Worm (Caenorhabditis elegans) whole organism, L1 larva: ENCODE measurements around the gene cyp-33C5.

Source experiments
- aly-2 ChIP-seq: fragments of 150-350 bp; optimal IDR thresholded peaks from 2 replicates; lab custom pipeline; 2014; ENCODE audit warnings: missing biosample characterization, missing genetic modification characterization
- ceh-8 ChIP-seq: fragments of 200-800 bp; sonication (Bioruptor generic); optimal IDR thresholded peaks from 2 replicates; lab custom pipeline; 2018; ENCODE audit warnings: mild to moderate bottlenecking, missing genetic modification characterization, moderate library complexity, missing compliant biosample characterization
- ceh-82 ChIP-seq, 3 experiments: fragments of 150-350 bp in 1 of 3; sonication (generic microtip) in 2 of 3; optimal IDR thresholded peaks; 2 replicates each; lab custom pipeline; 2014 to 2017; ENCODE audit warnings: missing biosample characterization in 3 of 3, missing genetic modification characterization in 3 of 3
- egl-27 ChIP-seq, 2 experiments: fragments of 150-350 bp in 1 of 2; sonication (generic microtip); optimal IDR thresholded peaks; 3 replicates each; lab custom pipeline; 2017 to 2018; ENCODE audit warnings: missing biosample characterization in 2 of 2, missing genetic modification characterization in 2 of 2, missing genetic modification reagents in 2 of 2
- elt-2 ChIP-seq: sonication (generic microtip); optimal IDR thresholded peaks from 2 replicates; lab custom pipeline; 2016; ENCODE audit warnings: missing genetic modification characterization, mild to moderate bottlenecking, inconsistent platforms, missing compliant biosample characterization, missing genetic modification reagents
- ets-5 ChIP-seq: fragments of 200-800 bp; sonication (Bioruptor generic); IDR thresholded peaks from 2 replicates; pipeline ENCODE4 v1.3.6; 2022; ENCODE audit warnings: missing genetic modification characterization, missing compliant biosample characterization
- fkh-10 ChIP-seq: sonication (generic microtip); optimal IDR thresholded peaks from 2 replicates; lab custom pipeline; 2017; ENCODE audit warnings: missing biosample characterization, missing genetic modification reagents, missing genetic modification characterization
- nhr-237 ChIP-seq: fragments of 150-350 bp; optimal IDR thresholded peaks from 2 replicates; lab custom pipeline; 2014; ENCODE audit warnings: missing biosample characterization, missing genetic modification characterization
- nhr-76 ChIP-seq: sonication (generic microtip); optimal IDR thresholded peaks from 2 replicates; lab custom pipeline; 2017; ENCODE audit warnings: missing biosample characterization, missing genetic modification characterization
- pqm-1 ChIP-seq: sonication (generic microtip); optimal IDR thresholded peaks from 3 replicates; lab custom pipeline; 2017; ENCODE audit warnings: missing biosample characterization, missing genetic modification characterization
- sptf-1 ChIP-seq: fragments of 150-350 bp; optimal IDR thresholded peaks from 2 replicates; lab custom pipeline; 2014; ENCODE audit warnings: missing biosample characterization, missing genetic modification characterization
- tlp-1 ChIP-seq: fragments of 150-350 bp; optimal IDR thresholded peaks from 2 replicates; lab custom pipeline; 2014; ENCODE audit warnings: missing biosample characterization, missing genetic modification characterization
- unc-62 ChIP-seq: fragments of 150-350 bp; optimal IDR thresholded peaks from 2 replicates; lab custom pipeline; 2014; ENCODE audit warnings: missing biosample characterization, missing genetic modification reagents, missing genetic modification characterization
- zag-1 ChIP-seq: fragments of 150-350 bp; optimal IDR thresholded peaks from 2 replicates; lab custom pipeline; 2014; ENCODE audit warnings: missing biosample characterization, missing genetic modification characterization

ce11 chrV:2242630-2243029 lies 2.2 kb upstream of the cyp-33C5 start, which contains the start of gene cyp-33C3:
- no peak for TF ChIP-seq fkh-10 (GFP tag; lab: Kevin White, UChicago)
- TF ChIP-seq nhr-76, result no peak
- no peak for TF ChIP-seq nhr-237 (tag; lab: Kevin White, UChicago)
- no peak for TF ChIP-seq ets-5 (GFP tag; lab: Robert Waterston, UW)
- TF ChIP-seq ceh-8 (GFP tag; lab: Kevin White, UChicago), result no peak
- TF ChIP-seq zag-1 (tag; lab: Kevin White, UChicago), result no peak
- TF ChIP-seq tlp-1 (tag; lab: Kevin White, UChicago), result no peak
- TF ChIP-seq ceh-82 (tag; optimal IDR thresholded peaks at IDR 0.05; lab: Kevin White, UChicago), result no peak
- no peak for TF ChIP-seq unc-62
- TF ChIP-seq aly-2 (tag; lab: Kevin White, UChicago), result no peak
- TF ChIP-seq sptf-1 (tag; lab: Kevin White, UChicago), result no peak
- TF ChIP-seq egl-27 (tag; optimal IDR thresholded peaks at IDR 0.05; lab: Kevin White, UChicago), result no peak
- no peak for TF ChIP-seq pqm-1
- TF ChIP-seq elt-2 (tag; lab: Kevin White, UChicago), result no peak
